Fruit fly (Drosophila melanogaster) whole organism, embryonic: Measurements from ENCODE around the gene prt.
A peak's percentile ranks its signal among the peaks of the same experiment; 100 is the strongest.

Experiments used
- BEAF-32 ChIP-seq: fragments of 200-800 bp; sonication (Bioruptor generic); optimal IDR thresholded peaks from 3 replicates; lab custom pipeline; 2017; ENCODE audit warnings: missing biosample characterization, missing genetic modification characterization, mild to moderate bottlenecking, moderate library complexity, missing genetic modification reagents
- Blimp-1 ChIP-seq: fragments of 200-800 bp; sonication (Bioruptor generic); optimal IDR thresholded peaks from 3 replicates; lab custom pipeline; 2018; ENCODE audit warnings: missing biosample characterization, missing genetic modification characterization, mild to moderate bottlenecking, moderate library complexity, missing genetic modification reagents
- CG10274 ChIP-seq: fragments of 200-800 bp; sonication (Bioruptor generic); optimal IDR thresholded peaks from 3 replicates; lab custom pipeline; 2017; ENCODE audit warnings: missing biosample characterization, mild to moderate bottlenecking, missing genetic modification characterization
- CG10366 ChIP-seq: fragments of 200-800 bp; sonication (Bioruptor generic); IDR thresholded peaks from 2 replicates; pipeline ENCODE4 v1.3.6; 2022; ENCODE audit warnings: missing biosample characterization, missing genetic modification characterization
- CG13424 ChIP-seq: fragments of 200-800 bp; sonication (Bioruptor generic); optimal IDR thresholded peaks from 2 replicates; lab custom pipeline; 2019; ENCODE audit warnings: missing biosample characterization, mild to moderate bottlenecking, missing genetic modification characterization, moderate library complexity
- CG13775 ChIP-seq: fragments of 200-800 bp; sonication (Bioruptor generic); optimal IDR thresholded peaks from 3 replicates; lab custom pipeline; 2017; ENCODE audit warnings: missing biosample characterization, mild to moderate bottlenecking, missing genetic modification characterization
- CG14050 ChIP-seq: fragments of 200-800 bp; sonication (Bioruptor generic); IDR thresholded peaks from 3 replicates; pipeline ENCODE4 v1.3.6; 2022; ENCODE audit warnings: missing biosample characterization, missing genetic modification characterization
- CG14441 ChIP-seq: fragments of 200-800 bp; sonication (Bioruptor generic); IDR thresholded peaks from 2 replicates; pipeline ENCODE4 v1.3.6; 2022; ENCODE audit warnings: missing biosample characterization, missing genetic modification characterization
- CG16813 ChIP-seq: fragments of 200-800 bp; sonication (Bioruptor generic); IDR thresholded peaks from 3 replicates; pipeline ENCODE4 v1.3.6; 2022; ENCODE audit warnings: missing biosample characterization, missing genetic modification characterization; ENCODE audit not compliant: partially characterized antibody
- CG18262 ChIP-seq: fragments of 200-800 bp; optimal IDR thresholded peaks from 3 replicates; lab custom pipeline; 2019; ENCODE audit warnings: missing biosample characterization, mild to moderate bottlenecking, missing genetic modification characterization, moderate library complexity
- CG2199 ChIP-seq: fragments of 200-800 bp; sonication (Bioruptor generic); IDR thresholded peaks from 3 replicates; pipeline ENCODE4 v1.3.6; 2022; ENCODE audit warnings: missing biosample characterization, missing genetic modification characterization
- CG2202 ChIP-seq: fragments of 200-800 bp; sonication (Bioruptor generic); optimal IDR thresholded peaks from 2 replicates; lab custom pipeline; 2018; ENCODE audit warnings: missing biosample characterization, mild to moderate bottlenecking, missing genetic modification characterization
- CG3838 ChIP-seq: fragments of 200-800 bp; sonication (Bioruptor generic); optimal IDR thresholded peaks from 3 replicates; lab custom pipeline; 2016; ENCODE audit warnings: missing biosample characterization, missing genetic modification characterization
- CG4360 ChIP-seq: fragments of 200-800 bp; sonication (Bioruptor generic); IDR thresholded peaks from 2 replicates; pipeline ENCODE4 v1.3.6; 2022; ENCODE audit warnings: missing biosample characterization, missing genetic modification characterization
- CG4617 ChIP-seq: fragments of 200-800 bp; sonication (Bioruptor generic); optimal IDR thresholded peaks from 3 replicates; lab custom pipeline; 2016; ENCODE audit warnings: missing biosample characterization, missing genetic modification characterization, borderline replicate concordance
- CG6813 ChIP-seq: fragments of 200-800 bp; sonication (Bioruptor generic); optimal IDR thresholded peaks from 2 replicates; lab custom pipeline; 2017; ENCODE audit warnings: missing biosample characterization, missing genetic modification characterization, mild to moderate bottlenecking, moderate library complexity, missing genetic modification reagents
- CG7357 ChIP-seq: fragments of 200-800 bp; sonication (Bioruptor generic); IDR thresholded peaks from 3 replicates; pipeline ENCODE4 v1.3.6; 2022; ENCODE audit warnings: missing biosample characterization, missing genetic modification characterization
- CG7963 ChIP-seq: fragments of 200-800 bp; sonication (Bioruptor generic); IDR thresholded peaks from 3 replicates; pipeline ENCODE4 v1.3.6; 2022; ENCODE audit warnings: missing biosample characterization, missing genetic modification characterization; ENCODE audit not compliant: partially characterized antibody
- CG8089 ChIP-seq: fragments of 200-800 bp; sonication (Bioruptor generic); optimal IDR thresholded peaks from 3 replicates; lab custom pipeline; 2016; ENCODE audit warnings: missing biosample characterization, missing genetic modification characterization
- CG8290 ChIP-seq, 3 experiments: fragments of 200-800 bp; sonication (Bioruptor generic); optimal IDR thresholded peaks; 2 replicates each; lab custom pipeline; 2016 to 2019; ENCODE audit warnings: missing biosample characterization in 3 of 3, missing genetic modification characterization in 3 of 3, mild to moderate bottlenecking in 2 of 3, moderate library complexity in 1 of 3
- CkIIα-i1 ChIP-seq: fragments of 200-800 bp; sonication (Bioruptor generic); IDR thresholded peaks from 2 replicates; pipeline ENCODE4 v1.3.6; 2022; ENCODE audit warnings: missing biosample characterization, missing genetic modification characterization
- Ets97D ChIP-seq: fragments of 200-800 bp; sonication (Bioruptor generic); optimal IDR thresholded peaks from 3 replicates; lab custom pipeline; 2016; ENCODE audit warnings: missing biosample characterization, missing genetic modification characterization
- H2.0 ChIP-seq: fragments of 200-800 bp; sonication (Bioruptor generic); IDR thresholded peaks from 2 replicates; pipeline ENCODE4 v1.3.6; 2022; ENCODE audit warnings: missing biosample characterization, missing genetic modification characterization
- Hand ChIP-seq: fragments of 200-800 bp; sonication (Bioruptor generic); optimal IDR thresholded peaks from 2 replicates; lab custom pipeline; 2017; ENCODE audit warnings: mild to moderate bottlenecking, missing biosample characterization, missing genetic modification reagents, missing genetic modification characterization
- Meics ChIP-seq: fragments of 200-800 bp; sonication (Bioruptor generic); optimal IDR thresholded peaks from 2 replicates; lab custom pipeline; 2017; ENCODE audit warnings: missing biosample characterization, mild to moderate bottlenecking, missing genetic modification characterization
- Mes4 ChIP-seq: fragments of 200-800 bp; sonication (Bioruptor generic); optimal IDR thresholded peaks from 2 replicates; lab custom pipeline; 2016; ENCODE audit warnings: missing biosample characterization, missing genetic modification characterization
- NFAT ChIP-seq: fragments of 200-800 bp; sonication (Bioruptor generic); IDR thresholded peaks from 2 replicates; pipeline ENCODE4 v1.3.6; 2022; ENCODE audit warnings: missing biosample characterization, missing genetic modification characterization
- NfI ChIP-seq: fragments of 200-800 bp; sonication (Bioruptor generic); optimal IDR thresholded peaks from 3 replicates; lab custom pipeline; 2018; ENCODE audit warnings: missing biosample characterization, mild to moderate bottlenecking, missing genetic modification characterization, moderate library complexity
- Oli ChIP-seq: fragments of 200-800 bp; sonication (Bioruptor generic); optimal IDR thresholded peaks from 2 replicates; lab custom pipeline; 2018; ENCODE audit warnings: missing biosample characterization, mild to moderate bottlenecking, missing genetic modification characterization, moderate library complexity
- PHDP ChIP-seq: fragments of 200-800 bp; sonication (Bioruptor generic); optimal IDR thresholded peaks from 3 replicates; lab custom pipeline; 2018; ENCODE audit warnings: missing biosample characterization, mild to moderate bottlenecking, missing genetic modification characterization, moderate library complexity
- Rfx ChIP-seq: fragments of 200-800 bp; sonication (Bioruptor generic); IDR thresholded peaks from 2 replicates; pipeline ENCODE4 v1.3.6; 2022; ENCODE audit warnings: missing biosample characterization, missing genetic modification characterization
- caup ChIP-seq: fragments of 200-800 bp; sonication (Bioruptor generic); optimal IDR thresholded peaks from 3 replicates; lab custom pipeline; 2017; ENCODE audit warnings: missing biosample characterization, mild to moderate bottlenecking, missing genetic modification characterization, moderate library complexity; ENCODE audit not compliant: severe bottlenecking
- crc ChIP-seq: fragments of 200-800 bp; sonication (Bioruptor generic); optimal IDR thresholded peaks from 2 replicates; lab custom pipeline; 2016; ENCODE audit warnings: missing biosample characterization, missing genetic modification characterization
- crp ChIP-seq, 2 experiments: fragments of 200-800 bp; sonication (Bioruptor generic); optimal IDR thresholded peaks; 2 replicates in 1 of 2; 3 replicates in 1 of 2; lab custom pipeline; 2017; ENCODE audit warnings: missing biosample characterization in 2 of 2, missing genetic modification characterization in 2 of 2, mild to moderate bottlenecking in 1 of 2, moderate library complexity in 1 of 2
- danr ChIP-seq: fragments of 200-800 bp; sonication (Bioruptor generic); IDR thresholded peaks from 2 replicates; pipeline ENCODE4 v1.3.6; 2022; ENCODE audit warnings: missing biosample characterization, missing genetic modification characterization
- disco-r ChIP-seq: fragments of 200-800 bp; sonication (Bioruptor generic); optimal IDR thresholded peaks from 2 replicates; lab custom pipeline; 2016; ENCODE audit warnings: missing biosample characterization, missing genetic modification characterization
- gce ChIP-seq: fragments of 200-800 bp; sonication (Bioruptor generic); IDR thresholded peaks from 3 replicates; pipeline ENCODE4 v1.3.6; 2022; ENCODE audit warnings: missing biosample characterization, missing genetic modification characterization
- ham ChIP-seq: fragments of 200-800 bp; sonication (Bioruptor generic); IDR thresholded peaks from 2 replicates; pipeline ENCODE4 v1.3.6; 2022; ENCODE audit warnings: missing biosample characterization, missing genetic modification characterization
- jigr1 ChIP-seq: fragments of 200-800 bp; sonication (Bioruptor generic); IDR thresholded peaks from 3 replicates; pipeline ENCODE4 v1.3.6; 2022; ENCODE audit warnings: missing biosample characterization, missing genetic modification characterization
- maf-S ChIP-seq: fragments of 200-800 bp; sonication (Bioruptor generic); optimal IDR thresholded peaks from 2 replicates; lab custom pipeline; 2016; ENCODE audit warnings: missing biosample characterization, missing genetic modification characterization
- p53 ChIP-seq: fragments of 200-800 bp; sonication (Bioruptor generic); optimal IDR thresholded peaks from 2 replicates; lab custom pipeline; 2016; ENCODE audit warnings: missing biosample characterization, missing genetic modification characterization
- schlank ChIP-seq: fragments of 200-800 bp; sonication (Bioruptor generic); optimal IDR thresholded peaks from 2 replicates; lab custom pipeline; 2018; ENCODE audit warnings: missing biosample characterization, mild to moderate bottlenecking, missing genetic modification characterization
- sisA ChIP-seq: fragments of 200-800 bp; sonication (Bioruptor generic); IDR thresholded peaks from 2 replicates; pipeline ENCODE4 v1.3.6; 2022; ENCODE audit warnings: missing biosample characterization, missing genetic modification characterization
- slou ChIP-seq: fragments of 200-800 bp; sonication (Bioruptor generic); optimal IDR thresholded peaks from 3 replicates; lab custom pipeline; 2016; ENCODE audit warnings: missing biosample characterization, missing genetic modification characterization
- tin ChIP-seq: fragments of 200-800 bp; sonication (Bioruptor generic); optimal IDR thresholded peaks from 3 replicates; lab custom pipeline; 2016; ENCODE audit warnings: missing biosample characterization, missing genetic modification characterization
- tll ChIP-seq, 2 experiments: fragments of 200-800 bp in 1 of 2; fragments of >200 bp in 1 of 2; sonication (Bioruptor generic) in 1 of 2; optimal IDR thresholded peaks; 2 replicates each; lab custom pipeline; 2017 to 2019; ENCODE audit warnings: missing biosample characterization in 2 of 2, missing genetic modification characterization in 2 of 2, mild to moderate bottlenecking in 1 of 2, moderate library complexity in 1 of 2
- twi ChIP-seq: fragments of 200-800 bp; optimal IDR thresholded peaks from 2 replicates; lab custom pipeline; 2019; ENCODE audit warnings: missing biosample characterization, mild to moderate bottlenecking, missing genetic modification characterization, moderate library complexity
- yki ChIP-seq: fragments of >200 bp; optimal IDR thresholded peaks from 3 replicates; lab custom pipeline; 2018

The prt gene

DNA sequence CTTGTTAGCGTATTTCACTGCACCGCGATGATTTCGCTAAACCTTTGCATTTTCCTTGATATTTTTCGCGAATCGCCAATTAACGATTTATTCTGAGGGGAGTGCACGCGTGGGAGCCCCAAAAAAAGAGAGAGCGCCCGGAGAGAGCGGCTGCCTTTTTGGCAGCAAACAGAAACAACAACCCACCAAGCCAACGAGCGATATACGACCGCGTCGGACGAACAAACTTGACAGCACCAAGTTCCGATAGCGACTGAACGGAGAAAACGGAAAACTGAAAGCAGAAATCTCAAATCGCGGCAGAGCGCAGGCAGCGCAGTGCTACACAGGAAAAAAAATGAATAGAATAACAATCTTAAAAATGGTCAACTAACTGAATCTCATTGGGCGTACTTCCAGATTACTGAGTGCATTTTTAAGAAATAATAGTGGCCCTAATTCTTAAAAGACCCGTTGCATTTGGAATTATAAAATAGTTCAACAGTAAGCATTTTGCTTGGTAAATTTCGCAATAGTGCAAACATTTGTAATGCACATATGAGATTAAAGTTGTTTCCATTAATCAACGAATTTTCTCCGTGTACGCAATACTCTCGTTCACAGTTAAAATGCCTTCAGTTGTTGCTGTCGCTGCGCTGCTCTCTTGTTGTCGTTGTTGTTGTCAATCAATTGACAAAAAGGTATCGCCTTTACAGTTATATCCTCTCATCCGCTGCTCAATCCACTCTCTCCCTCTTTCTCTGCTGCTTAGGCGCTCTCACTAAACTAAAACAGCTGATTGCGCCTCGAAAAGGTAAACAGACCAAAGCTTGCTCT, 29.2 kb downstream of the prt start, which contains the start of gene CG31145 (continued):
- TF ChIP-seq CG10274 (peak; percentile 97), p53 (GFP tag; lab: Kevin White, UChicago) (peak; percentile 98), CG13424 (tag; lab: Kevin White, UChicago) (peak; percentile 100), CG3838 (GFP tag; lab: Kevin White, UChicago) (peak; percentile 96), CG8290 (GFP tag; optimal IDR thresholded peaks at IDR 0.05; lab: Kevin White, UChicago) (peak; percentile 98), CG8290 (tag; optimal IDR thresholded peaks at IDR 0.05; lab: Kevin White, UChicago) (peak; percentile 91 to 98), H2.0 (GFP tag; lab: Robert Waterston, UW) (peak; percentile 99), twi (tag; lab: Kevin White, UChicago) (peak; percentile 98), CG10366 (GFP tag; lab: Robert Waterston, UW) (peak; percentile 99), CG18262 (tag; lab: Kevin White, UChicago) (peak; percentile 99), Mes4 (GFP tag; lab: Kevin White, UChicago) (peak; percentile 99), caup (GFP tag; lab: Kevin White, UChicago) (peak; percentile 99), tin (peak; percentile 99), CkIIα-i1 (peak; percentile 92), Hand (GFP tag; lab: Kevin White, UChicago) (peak; percentile 99), CG7963 (GFP tag; lab: Robert Waterston, UW) (0 out of 3 replicates have a peak, but pooled peaks have one; percentile 47), CG6813 (GFP tag; lab: Kevin White, UChicago) (peak; percentile 99), CG2202 (tag; lab: Kevin White, UChicago) (peak; percentile 96), ham (GFP tag; lab: Robert Waterston, UW) (peak; percentile 99), Oli (tag; lab: Kevin White, UChicago) (peak; percentile 100), yki (lab: Kevin White, UChicago) (no peak), NfI (GFP tag; lab: Kevin White, UChicago) (peak; percentile 99), sisA (peak; percentile 99), danr (GFP tag; lab: Robert Waterston, UW) (peak; percentile 99), slou (peak; percentile 99), PHDP (tag; lab: Kevin White, UChicago) (peak; percentile 100), CG16813 (0 out of 3 replicates have a peak, but pooled peaks have one; percentile 24), tll (GFP tag; optimal IDR thresholded peaks at IDR 0.05; lab: Kevin White, UChicago) (peak; percentile 65 to 79), CG4360 (peak; percentile 88), jigr1 (GFP tag; lab: Robert Waterston, UW) (peak; percentile 99), CG4617 (GFP tag; lab: Kevin White, UChicago) (peak; percentile 99), CG8089 (GFP tag; lab: Kevin White, UChicago) (peak; percentile 99), CG2199 (GFP tag; lab: Robert Waterston, UW) (peak; percentile 99), CG7357 (GFP tag; lab: Robert Waterston, UW) (peak; percentile 98), NFAT (GFP tag; lab: Robert Waterston, UW) (peak; percentile 96), schlank (peak; percentile 98), Blimp-1 (GFP tag; lab: Kevin White, UChicago) (peak; percentile 98), gce (peak; percentile 97), Ets97D (GFP tag; lab: Kevin White, UChicago) (peak; percentile 95), crc (GFP tag; lab: Kevin White, UChicago) (peak; percentile 99), maf-S (GFP tag; lab: Kevin White, UChicago) (peak; percentile 99), disco-r (peak; percentile 99), Rfx (peak; percentile 99), CG13775 (GFP tag; lab: Kevin White, UChicago) (peak; percentile 100), BEAF-32 (GFP tag; lab: Kevin White, UChicago) (peak; percentile 41), CG14050 (GFP tag; lab: Robert Waterston, UW) (peak; percentile 99), crp (GFP tag; optimal IDR thresholded peaks at IDR 0.05; lab: Kevin White, UChicago) (peak; percentile 39 to 83), Meics (peak; percentile 100), CG14441 (GFP tag; lab: Robert Waterston, UW) (peak; percentile 99)
